Worm (Caenorhabditis elegans) whole organism, late embryonic: ENCODE data around the gene T26C11.4.

Source experiments
- C08G9.2 ChIP-seq: sonication (generic microtip); optimal IDR thresholded peaks from 2 replicates; lab custom pipeline; 2016; ENCODE audit warnings: mild to moderate bottlenecking, missing genetic modification characterization, moderate library complexity, missing compliant biosample characterization
- K09A11.1 ChIP-seq: sonication (generic microtip); optimal IDR thresholded peaks from 2 replicates; lab custom pipeline; 2017; ENCODE audit warnings: antibody characterized with exemption, mild to moderate bottlenecking, missing genetic modification characterization, missing compliant biosample characterization; ENCODE audit not compliant: insufficient read depth
- T23F11.4 ChIP-seq: fragments of 200-800 bp; sonication (Bioruptor generic); optimal IDR thresholded peaks from 2 replicates; lab custom pipeline; 2018; ENCODE audit warnings: mild to moderate bottlenecking, missing genetic modification characterization, missing compliant biosample characterization
- ceh-19 ChIP-seq: fragments of 200-800 bp; sonication (Bioruptor generic); optimal IDR thresholded peaks from 2 replicates; lab custom pipeline; 2018; ENCODE audit warnings: mild to moderate bottlenecking, missing genetic modification characterization, missing compliant biosample characterization
- ceh-24 ChIP-seq: sonication (generic microtip); optimal IDR thresholded peaks from 2 replicates; lab custom pipeline; 2016; ENCODE audit warnings: mild to moderate bottlenecking, missing genetic modification characterization, missing compliant biosample characterization
- ceh-34 ChIP-seq: sonication (generic microtip); optimal IDR thresholded peaks from 2 replicates; lab custom pipeline; 2016; ENCODE audit warnings: mild to moderate bottlenecking, missing genetic modification characterization, missing compliant biosample characterization
- ceh-48 ChIP-seq: sonication (generic microtip); optimal IDR thresholded peaks from 2 replicates; lab custom pipeline; 2016; ENCODE audit warnings: missing genetic modification characterization, inconsistent platforms, missing compliant biosample characterization
- ceh-6 ChIP-seq: fragments of 200-800 bp; sonication (Bioruptor generic); optimal IDR thresholded peaks from 2 replicates; lab custom pipeline; 2018; ENCODE audit warnings: mild to moderate bottlenecking, missing genetic modification characterization, missing compliant biosample characterization
- dmd-4 ChIP-seq: sonication (generic microtip); optimal IDR thresholded peaks from 2 replicates; lab custom pipeline; 2016; ENCODE audit warnings: borderline replicate concordance, missing genetic modification characterization, missing compliant biosample characterization
- dve-1 ChIP-seq: sonication (generic microtip); optimal IDR thresholded peaks from 2 replicates; lab custom pipeline; 2017; ENCODE audit warnings: antibody characterized with exemption, mild to moderate bottlenecking, missing genetic modification characterization, missing compliant biosample characterization
- elt-2 ChIP-seq: sonication (generic microtip); optimal IDR thresholded peaks from 2 replicates; lab custom pipeline; 2016; ENCODE audit warnings: missing genetic modification reagents, missing genetic modification characterization, missing compliant biosample characterization
- elt-4 ChIP-seq: sonication (generic microtip); optimal IDR thresholded peaks from 2 replicates; lab custom pipeline; 2016; ENCODE audit warnings: missing genetic modification characterization, missing compliant biosample characterization
- ets-4 ChIP-seq: sonication (generic microtip); optimal IDR thresholded peaks from 2 replicates; lab custom pipeline; 2016; ENCODE audit warnings: missing genetic modification characterization, missing compliant biosample characterization
- fkh-10 ChIP-seq: fragments of 150-350 bp; optimal IDR thresholded peaks from 2 replicates; lab custom pipeline; 2014; ENCODE audit warnings: missing biosample characterization, missing genetic modification reagents, missing genetic modification characterization
- gmeb-2 ChIP-seq: sonication (generic microtip); optimal IDR thresholded peaks from 2 replicates; lab custom pipeline; 2016; ENCODE audit warnings: missing genetic modification characterization, inconsistent platforms, missing compliant biosample characterization
- hlh-13 ChIP-seq: fragments of 200-800 bp; sonication (Bioruptor generic); optimal IDR thresholded peaks from 2 replicates; lab custom pipeline; 2018; ENCODE audit warnings: mild to moderate bottlenecking, missing genetic modification characterization, missing compliant biosample characterization
- hlh-6 ChIP-seq: sonication (generic microtip); optimal IDR thresholded peaks from 2 replicates; lab custom pipeline; 2016; ENCODE audit warnings: missing genotype, missing genetic modification characterization, missing compliant biosample characterization
- hlh-8 ChIP-seq: sonication (generic microtip); optimal IDR thresholded peaks from 2 replicates; lab custom pipeline; 2016; ENCODE audit warnings: missing genotype, missing genetic modification characterization, missing compliant biosample characterization
- lim-6 ChIP-seq: sonication (generic microtip); optimal IDR thresholded peaks from 2 replicates; lab custom pipeline; 2016; ENCODE audit warnings: missing genetic modification characterization, missing compliant biosample characterization
- lin-11 ChIP-seq: fragments of 200-800 bp; sonication (Bioruptor generic); optimal IDR thresholded peaks from 2 replicates; lab custom pipeline; 2018; ENCODE audit warnings: mild to moderate bottlenecking, missing genetic modification characterization, missing compliant biosample characterization
- madf-2 ChIP-seq: sonication (generic microtip); optimal IDR thresholded peaks from 2 replicates; lab custom pipeline; 2017; ENCODE audit warnings: missing genetic modification characterization, missing compliant biosample characterization
- mec-3 ChIP-seq: sonication (generic microtip); optimal IDR thresholded peaks from 2 replicates; lab custom pipeline; 2016; ENCODE audit warnings: borderline replicate concordance, missing genetic modification characterization, missing compliant biosample characterization
- nfya-1 ChIP-seq: sonication (generic microtip); optimal IDR thresholded peaks from 2 replicates; lab custom pipeline; 2017; ENCODE audit warnings: missing genetic modification characterization, mild to moderate bottlenecking, missing compliant biosample characterization, antibody characterized with exemption, moderate library complexity
- nhr-11 ChIP-seq: fragments of 150-350 bp; optimal IDR thresholded peaks from 2 replicates; lab custom pipeline; 2014; ENCODE audit warnings: missing biosample characterization, missing genetic modification characterization
- nhr-232 ChIP-seq: sonication (generic microtip); optimal IDR thresholded peaks from 2 replicates; lab custom pipeline; 2016; ENCODE audit warnings: missing genetic modification characterization, missing compliant biosample characterization
- pag-3 ChIP-seq: sonication (generic microtip); optimal IDR thresholded peaks from 2 replicates; lab custom pipeline; 2016; ENCODE audit warnings: missing compliant biosample characterization, missing genetic modification characterization, borderline replicate concordance
- pha-2 ChIP-seq: sonication (generic microtip); optimal IDR thresholded peaks from 2 replicates; lab custom pipeline; 2017; ENCODE audit warnings: mild to moderate bottlenecking, missing genetic modification characterization, missing compliant biosample characterization
- pqm-1 ChIP-seq: sonication (generic microtip); optimal IDR thresholded peaks from 2 replicates; lab custom pipeline; 2016; ENCODE audit warnings: missing genetic modification characterization, missing compliant biosample characterization
- ref-2 ChIP-seq: sonication (generic microtip); optimal IDR thresholded peaks from 2 replicates; lab custom pipeline; 2016; ENCODE audit warnings: missing genetic modification characterization, missing compliant biosample characterization
- sdc-2 ChIP-seq: sonication (generic microtip); optimal IDR thresholded peaks from 2 replicates; lab custom pipeline; 2016; ENCODE audit warnings: missing genotype, missing genetic modification characterization, missing compliant biosample characterization
- sox-2 ChIP-seq: fragments of 200-800 bp; sonication (Bioruptor generic); IDR thresholded peaks from 2 replicates; pipeline ENCODE4 v1.3.6; 2022; ENCODE audit warnings: missing genetic modification reagents, missing genetic modification characterization, missing compliant biosample characterization
- sox-4 ChIP-seq: sonication (generic microtip); optimal IDR thresholded peaks from 2 replicates; lab custom pipeline; 2017; ENCODE audit warnings: mild to moderate bottlenecking, missing genetic modification characterization, inconsistent platforms, missing compliant biosample characterization
- syd-9 ChIP-seq: sonication (generic microtip); optimal IDR thresholded peaks from 2 replicates; lab custom pipeline; 2016; ENCODE audit warnings: mild to moderate bottlenecking, missing genetic modification characterization, moderate library complexity, missing compliant biosample characterization
- tbx-2 ChIP-seq: sonication (generic microtip); optimal IDR thresholded peaks from 2 replicates; lab custom pipeline; 2016; ENCODE audit warnings: missing genetic modification characterization, missing compliant biosample characterization
- ttx-3 ChIP-seq: sonication (generic microtip); optimal IDR thresholded peaks from 2 replicates; lab custom pipeline; 2016; ENCODE audit warnings: missing genetic modification reagents, missing genetic modification characterization, missing compliant biosample characterization
- unc-42 ChIP-seq: sonication (generic microtip); optimal IDR thresholded peaks from 2 replicates; lab custom pipeline; 2016; ENCODE audit warnings: missing genotype, missing genetic modification characterization, missing compliant biosample characterization
- unc-55 ChIP-seq: sonication (generic microtip); optimal IDR thresholded peaks from 2 replicates; lab custom pipeline; 2017; ENCODE audit warnings: missing biosample characterization, missing genetic modification reagents, missing genetic modification characterization
- unc-86 ChIP-seq: sonication (generic microtip); optimal IDR thresholded peaks from 2 replicates; lab custom pipeline; 2016; ENCODE audit warnings: missing genetic modification characterization, missing compliant biosample characterization
- zip-5 ChIP-seq: sonication (generic microtip); optimal IDR thresholded peaks from 2 replicates; lab custom pipeline; 2016; ENCODE audit warnings: missing genetic modification characterization, missing compliant biosample characterization
- ztf-16 ChIP-seq: sonication (generic microtip); optimal IDR thresholded peaks from 2 replicates; lab custom pipeline; 2017; ENCODE audit warnings: missing genetic modification characterization, missing compliant biosample characterization

The T26C11.4 gene

ce11 chrX:1880665-1881064, 35.3 kb upstream of the T26C11.4 start (continued):
- TF ChIP-seq nhr-11 (no peak), K09A11.1 (tag; lab: Kevin White, UChicago) (peak; percentile 61), ets-4 (tag; lab: Kevin White, UChicago) (no peak), elt-4 (tag; lab: Kevin White, UChicago) (no peak), sdc-2 (tag; lab: Kevin White, UChicago) (peak; percentile 94), hlh-6 (peak; percentile 66), unc-86 (tag; lab: Kevin White, UChicago) (peak; percentile 57), ceh-6 (GFP tag; lab: Kevin White, UChicago) (peak; percentile 74), fkh-10 (GFP tag; lab: Kevin White, UChicago) (no peak), gmeb-2 (tag; lab: Kevin White, UChicago) (peak; percentile 65), ceh-48 (tag; lab: Kevin White, UChicago) (peak; percentile 53), lin-11 (tag; lab: Kevin White, UChicago) (peak; percentile 60), mec-3 (no peak), ceh-24 (tag; lab: Kevin White, UChicago) (peak; percentile 7), ceh-34 (tag; lab: Kevin White, UChicago) (peak; percentile 51), hlh-13 (GFP tag; lab: Kevin White, UChicago) (peak; percentile 53), ttx-3 (tag; lab: Kevin White, UChicago) (peak; percentile 46), ceh-19 (peak; percentile 82), nhr-232 (peak; percentile 61), zip-5 (peak; percentile 29), madf-2 (peak; percentile 4), sox-2 (peak; percentile 68), hlh-8 (tag; lab: Kevin White, UChicago) (peak; percentile 33), ztf-16 (tag; lab: Kevin White, UChicago) (peak; percentile 66), pag-3 (tag; lab: Kevin White, UChicago) (no peak), pha-2 (peak; percentile 71)

ce11 chrX:1870991-1871390, 25.6 kb upstream of the T26C11.4 start:
- TF ChIP-seq C08G9.2: no peak
- peak; percentile 88 for TF ChIP-seq nfya-1 (tag; lab: Kevin White, UChicago)
- peak; percentile 64 for TF ChIP-seq sdc-2 (tag; lab: Kevin White, UChicago)
- no peak for TF ChIP-seq hlh-8 (tag; lab: Kevin White, UChicago)
- no peak for TF ChIP-seq madf-2
- no peak for TF ChIP-seq K09A11.1 (tag; lab: Kevin White, UChicago)
- TF ChIP-seq ref-2 (tag; lab: Kevin White, UChicago): no peak
- no peak for TF ChIP-seq sox-4 (tag; lab: Kevin White, UChicago)
- no peak for TF ChIP-seq ets-4 (tag; lab: Kevin White, UChicago)

- TF ChIP-seq lin-11 (tag; lab: Kevin White, UChicago) (no peak), unc-86 (tag; lab: Kevin White, UChicago) (no peak), ceh-6 (GFP tag; lab: Kevin White, UChicago) (no peak), elt-2 (tag; lab: Kevin White, UChicago) (no peak), ets-4 (tag; lab: Kevin White, UChicago) (no peak), syd-9 (tag; lab: Kevin White, UChicago) (no peak), T23F11.4 (GFP tag; lab: Kevin White, UChicago) (no peak), unc-55 (GFP tag; lab: Kevin White, UChicago) (no peak), elt-4 (tag; lab: Kevin White, UChicago) (no peak), pqm-1 (tag; lab: Kevin White, UChicago) (no peak), unc-42 (tag; lab: Kevin White, UChicago) (no peak), dve-1 (no peak), hlh-6 (no peak), dmd-4 (no peak), gmeb-2 (tag; lab: Kevin White, UChicago) (no peak), sox-4 (tag; lab: Kevin White, UChicago) (no peak), lim-6 (tag; lab: Kevin White, UChicago) (no peak), tbx-2 (tag; lab: Kevin White, UChicago) (no peak)
Measured at ce11 chrX:1864946-1865345, 19.6 kb upstream of the T26C11.4 start, which contains the start of gene tbx-41. TSS of gene tbx-41 (plus strand) at chrX:1865246.
